Fruit fly (Drosophila melanogaster) whole organism, wandering third instar larva: ENCODE data around the gene PolH.

Experiments used
- Abd-B ChIP-seq: fragments of >200 bp; optimal IDR thresholded peaks from 2 replicates; lab custom pipeline; 2017; ENCODE audit warnings: missing biosample characterization, missing genetic modification characterization
- CG32264 ChIP-seq: fragments of 200-800 bp; sonication (Bioruptor generic); optimal IDR thresholded peaks from 2 replicates; lab custom pipeline; 2016; ENCODE audit warnings: missing biosample characterization, missing genetic modification characterization
- CG9705 ChIP-seq: fragments of 200-800 bp; sonication (Bioruptor generic); optimal IDR thresholded peaks from 2 replicates; lab custom pipeline; 2018; ENCODE audit warnings: missing biosample characterization, mild to moderate bottlenecking, missing genetic modification characterization
- CrebA ChIP-seq: fragments of 200-800 bp; sonication (Bioruptor generic); optimal IDR thresholded peaks from 2 replicates; lab custom pipeline; 2016; ENCODE audit warnings: missing biosample characterization, mild to moderate bottlenecking, missing genetic modification characterization, borderline replicate concordance
- Dfd ChIP-seq: fragments of >200 bp; optimal IDR thresholded peaks from 2 replicates; lab custom pipeline; 2017; ENCODE audit warnings: missing biosample characterization, missing genetic modification characterization
- GATAd ChIP-seq: sonication (Bioruptor generic); optimal IDR thresholded peaks from 2 replicates; lab custom pipeline; 2016; ENCODE audit warnings: missing biosample characterization, missing genetic modification characterization
- HLH106 ChIP-seq: fragments of 200-800 bp; optimal IDR thresholded peaks from 3 replicates; lab custom pipeline; 2019; ENCODE audit warnings: missing biosample characterization, mild to moderate bottlenecking, missing genetic modification characterization, moderate library complexity
- Hnf4 ChIP-seq: fragments of 200-800 bp; sonication (Bioruptor generic); optimal IDR thresholded peaks from 2 replicates; lab custom pipeline; 2016; ENCODE audit warnings: missing biosample characterization, mild to moderate bottlenecking, missing genetic modification characterization
- Hr78 ChIP-seq: fragments of >200 bp; optimal IDR thresholded peaks from 2 replicates; lab custom pipeline; 2017; ENCODE audit warnings: missing biosample characterization, missing genetic modification characterization
- Hr83 ChIP-seq: fragments of 200-300 bp; sonication (Bioruptor generic); optimal IDR thresholded peaks from 2 replicates; lab custom pipeline; 2016; ENCODE audit warnings: missing biosample characterization, mild to moderate bottlenecking, missing genetic modification characterization, moderate library complexity; ENCODE audit not compliant: poor library complexity, severe bottlenecking
- Jra ChIP-seq: sonication (Bioruptor generic); optimal IDR thresholded peaks from 2 replicates; lab custom pipeline; 2016; ENCODE audit warnings: missing biosample characterization, missing genetic modification characterization
- Mio ChIP-seq: sonication (Bioruptor generic); optimal IDR thresholded peaks from 2 replicates; lab custom pipeline; 2016; ENCODE audit warnings: missing biosample characterization, missing genetic modification characterization
- N ChIP-seq: fragments of >200 bp; optimal IDR thresholded peaks from 2 replicates; lab custom pipeline; 2018; ENCODE audit warnings: missing biosample characterization, missing external identifiers, missing genetic modification characterization
- OdsH ChIP-seq: fragments of 200-800 bp; sonication (Bioruptor generic); optimal IDR thresholded peaks from 2 replicates; lab custom pipeline; 2016; ENCODE audit warnings: missing biosample characterization, mild to moderate bottlenecking, missing genetic modification characterization
- Rel ChIP-seq, 2 experiments: fragments of 200-800 bp; sonication (Bioruptor generic) in 1 of 2; optimal IDR thresholded peaks; 2 replicates in 1 of 2; 3 replicates in 1 of 2; lab custom pipeline; 2016 to 2019; ENCODE audit warnings: mild to moderate bottlenecking in 2 of 2, missing biosample characterization in 2 of 2, missing genetic modification characterization in 2 of 2, moderate library complexity in 1 of 2
- Sp1 ChIP-seq: fragments of 200-800 bp; sonication (Bioruptor generic); optimal IDR thresholded peaks from 3 replicates; lab custom pipeline; 2019; ENCODE audit warnings: missing biosample characterization, mild to moderate bottlenecking, missing genetic modification characterization, moderate library complexity
- Vsx2 ChIP-seq: fragments of 200-300, 225-300 bp; sonication (Bioruptor generic); optimal IDR thresholded peaks from 2 replicates; lab custom pipeline; 2018; ENCODE audit warnings: missing biosample characterization, missing genetic modification characterization; ENCODE audit not compliant: partially characterized antibody
- br ChIP-seq: fragments of 200-800 bp; sonication (Bioruptor generic); optimal IDR thresholded peaks from 2 replicates; lab custom pipeline; 2016; ENCODE audit warnings: missing biosample characterization, missing genetic modification characterization
- brk ChIP-seq: fragments of 200-800 bp; sonication (Bioruptor generic); optimal IDR thresholded peaks from 2 replicates; lab custom pipeline; 2016; ENCODE audit warnings: missing biosample characterization, mild to moderate bottlenecking, missing genetic modification characterization
- dl ChIP-seq, 2 experiments: fragments of 175-275, 200-275 bp in 1 of 2; fragments of 200-275 bp in 1 of 2; sonication (Bioruptor generic); optimal IDR thresholded peaks; lab custom pipeline; 2018; ENCODE audit warnings: mild to moderate bottlenecking in 2 of 2, missing biosample characterization in 2 of 2, missing genetic modification characterization in 2 of 2, moderate library complexity in 2 of 2; ENCODE audit not compliant: partially characterized antibody in 2 of 2, insufficient read depth in 1 of 2
- dmrt93B ChIP-seq: fragments of 200-800 bp; sonication (Bioruptor generic); optimal IDR thresholded peaks from 2 replicates; lab custom pipeline; 2018; ENCODE audit warnings: missing biosample characterization, mild to moderate bottlenecking, missing genetic modification characterization
- dsf ChIP-seq: sonication (Bioruptor generic); optimal IDR thresholded peaks from 2 replicates; lab custom pipeline; 2016; ENCODE audit warnings: missing biosample characterization, missing genetic modification characterization, borderline replicate concordance
- ey ChIP-seq: fragments of 200-800 bp; sonication (Bioruptor generic); optimal IDR thresholded peaks from 2 replicates; lab custom pipeline; 2016; ENCODE audit warnings: missing biosample characterization, missing genetic modification characterization
- foxo ChIP-seq, 2 experiments: fragments of 200-800 bp; sonication (Bioruptor generic); optimal IDR thresholded peaks; 2 replicates in 1 of 2; 3 replicates in 1 of 2; lab custom pipeline; 2016 to 2017; ENCODE audit warnings: missing biosample characterization in 2 of 2, missing genetic modification characterization in 2 of 2
- fru ChIP-seq: fragments of 200-800 bp; sonication (Bioruptor generic); optimal IDR thresholded peaks from 3 replicates; lab custom pipeline; 2016; ENCODE audit warnings: missing biosample characterization, mild to moderate bottlenecking, missing genetic modification characterization
- h ChIP-seq: fragments of 200-800 bp; sonication (Bioruptor generic); optimal IDR thresholded peaks from 3 replicates; lab custom pipeline; 2016; ENCODE audit warnings: missing biosample characterization, mild to moderate bottlenecking, missing genetic modification characterization
- jim ChIP-seq: fragments of 175-275, 200-325 bp; sonication (Bioruptor generic); optimal IDR thresholded peaks from 2 replicates; lab custom pipeline; 2016; ENCODE audit warnings: missing biosample characterization, mild to moderate bottlenecking, missing genetic modification characterization
- lola ChIP-seq: fragments of >200 bp; optimal IDR thresholded peaks from 2 replicates; lab custom pipeline; 2017; ENCODE audit warnings: missing biosample characterization, missing genetic modification characterization
- pan ChIP-seq: fragments of >200 bp; optimal IDR thresholded peaks from 2 replicates; lab custom pipeline; 2017
- psq ChIP-seq: fragments of 200-800 bp; sonication (Bioruptor generic); optimal IDR thresholded peaks from 3 replicates; lab custom pipeline; 2017; ENCODE audit warnings: missing biosample characterization, mild to moderate bottlenecking, missing genetic modification characterization, moderate library complexity
- rgr ChIP-seq: fragments of 200-800 bp; sonication (Bioruptor generic); optimal IDR thresholded peaks from 3 replicates; lab custom pipeline; 2016; ENCODE audit warnings: missing biosample characterization, mild to moderate bottlenecking, missing genetic modification characterization
- sage ChIP-seq: fragments of 200-800 bp; sonication (Bioruptor generic); optimal IDR thresholded peaks from 2 replicates; lab custom pipeline; 2016; ENCODE audit warnings: missing biosample characterization, mild to moderate bottlenecking, missing genetic modification characterization
- sv ChIP-seq: fragments of 200-800 bp; sonication (Bioruptor generic); optimal IDR thresholded peaks from 3 replicates; lab custom pipeline; 2016; ENCODE audit warnings: missing biosample characterization, missing genetic modification characterization
- tai ChIP-seq: sonication (Bioruptor generic); optimal IDR thresholded peaks from 2 replicates; lab custom pipeline; 2016; ENCODE audit warnings: missing biosample characterization, missing genetic modification characterization
- usp ChIP-seq: fragments of >200 bp; optimal IDR thresholded peaks from 2 replicates; lab custom pipeline; 2017; ENCODE audit warnings: missing biosample characterization, missing genetic modification characterization
- woc ChIP-seq: sonication (Bioruptor generic); optimal IDR thresholded peaks from 2 replicates; lab custom pipeline; 2016; ENCODE audit warnings: missing biosample characterization, mild to moderate bottlenecking, missing genetic modification characterization

PolH gene

dm6 chr3L:21891307-21891774 lies 50.3 kb downstream of the PolH start:
- TF ChIP-seq usp (GFP tag; lab: Kevin White, UChicago) = no peak
- peak; percentile 91 for TF ChIP-seq Jra (GFP tag; lab: Kevin White, UChicago)
- TF ChIP-seq br (GFP tag; lab: Kevin White, UChicago) = peak; percentile 95
- TF ChIP-seq woc (GFP tag; lab: Kevin White, UChicago) = peak; percentile 86
- TF ChIP-seq CG32264 (GFP tag; lab: Kevin White, UChicago) = peak; percentile 91
- peak; percentile 94 for TF ChIP-seq fru (GFP tag; lab: Kevin White, UChicago)
- TF ChIP-seq dl (GFP tag; optimal IDR thresholded peaks at IDR 0.05; lab: Kevin White, UChicago; ENCODE audit: insufficient read depth in 1 of 2, partially characterized antibody in 2 of 2) = no peak
- no peak for TF ChIP-seq jim
- TF ChIP-seq GATAd (GFP tag; lab: Kevin White, UChicago) = peak; percentile 47
- TF ChIP-seq Hnf4 (GFP tag; lab: Kevin White, UChicago) = peak; percentile 95
- peak; percentile 52 for TF ChIP-seq dsf
- TF ChIP-seq CrebA (GFP tag; lab: Kevin White, UChicago) = peak; percentile 72
- TF ChIP-seq Hr83 (GFP tag; lab: Kevin White, UChicago) = no peak
- TF ChIP-seq Dfd (GFP tag; lab: Kevin White, UChicago) = no peak
- TF ChIP-seq pan = no peak
- TF ChIP-seq OdsH (GFP tag; lab: Kevin White, UChicago) = peak; percentile 93
- TF ChIP-seq Mio = peak; percentile 0
- TF ChIP-seq sage (GFP tag; lab: Kevin White, UChicago) = peak; percentile 90
- peak; percentile 56 for TF ChIP-seq CG9705 (GFP tag; lab: Kevin White, UChicago)
- peak; percentile 91 for TF ChIP-seq Rel (GFP tag; optimal IDR thresholded peaks at IDR 0.05; lab: Kevin White, UChicago)
- peak; percentile 58 for TF ChIP-seq Rel (tag; optimal IDR thresholded peaks at IDR 0.05; lab: Kevin White, UChicago)
- no peak for TF ChIP-seq sv (GFP tag; lab: Kevin White, UChicago)
- TF ChIP-seq ey (GFP tag; lab: Kevin White, UChicago) = peak; percentile 95
- TF ChIP-seq foxo (GFP tag; optimal IDR thresholded peaks at IDR 0.05; lab: Kevin White, UChicago) = peak; percentile 78 to 96
- no peak for TF ChIP-seq Vsx2 (GFP tag; lab: Kevin White, UChicago)
- peak; percentile 91 for TF ChIP-seq psq (GFP tag; lab: Kevin White, UChicago)
- no peak for TF ChIP-seq Hr78 (GFP tag; lab: Kevin White, UChicago)
- peak; percentile 93 for TF ChIP-seq Sp1
- TF ChIP-seq HLH106 (tag; lab: Kevin White, UChicago) = peak; percentile 86
- peak; percentile 86 for TF ChIP-seq tai (GFP tag; lab: Kevin White, UChicago)
- TF ChIP-seq h (GFP tag; lab: Kevin White, UChicago) = peak; percentile 97
- peak; percentile 94 for TF ChIP-seq rgr (GFP tag; lab: Kevin White, UChicago)
- TF ChIP-seq brk (GFP tag; lab: Kevin White, UChicago) = peak; percentile 91
- TF ChIP-seq dmrt93B (GFP tag; lab: Kevin White, UChicago) = peak; percentile 74

dm6 chr3L:21889601-21890000 lies 52.0 kb downstream of the PolH start:
- TF ChIP-seq HLH106 (tag; lab: Kevin White, UChicago) = no peak
- no peak for TF ChIP-seq dmrt93B (GFP tag; lab: Kevin White, UChicago)
- TF ChIP-seq CrebA (GFP tag; lab: Kevin White, UChicago) = no peak
- TF ChIP-seq brk (GFP tag; lab: Kevin White, UChicago) = no peak
- TF ChIP-seq ey (GFP tag; lab: Kevin White, UChicago) = no peak
- no peak for TF ChIP-seq Abd-B (GFP tag; lab: Kevin White, UChicago)
- TF ChIP-seq Sp1 = no peak
- TF ChIP-seq h (GFP tag; lab: Kevin White, UChicago) = no peak
- TF ChIP-seq dl (GFP tag; optimal IDR thresholded peaks at IDR 0.05; lab: Kevin White, UChicago; ENCODE audit: insufficient read depth in 1 of 2, partially characterized antibody in 2 of 2) = no peak
- no peak for TF ChIP-seq lola (GFP tag; lab: Kevin White, UChicago)
- no peak for TF ChIP-seq sage (GFP tag; lab: Kevin White, UChicago)
- TF ChIP-seq psq (GFP tag; lab: Kevin White, UChicago) = no peak
- no peak for TF ChIP-seq sv (GFP tag; lab: Kevin White, UChicago)
- no peak for TF ChIP-seq rgr (GFP tag; lab: Kevin White, UChicago)
- no peak for TF ChIP-seq tai (GFP tag; lab: Kevin White, UChicago)
- no peak for TF ChIP-seq N
- no peak for TF ChIP-seq Hr83 (GFP tag; lab: Kevin White, UChicago)
- TF ChIP-seq fru (GFP tag; lab: Kevin White, UChicago) = no peak
- TF ChIP-seq jim = no peak
- TF ChIP-seq, all 38 proteins: peak for 0
